Worm (Caenorhabditis elegans) whole organism, mixed stage, embryonic: ENCODE data around the gene acr-7.
A peak's percentile ranks its signal among the peaks of the same experiment; 100 is the strongest.

ENCODE experiments used
- M03D4.4 ChIP-seq: sonication (generic microtip); optimal IDR thresholded peaks from 2 replicates; lab custom pipeline; 2017; ENCODE audit warnings: mild to moderate bottlenecking, missing genetic modification characterization, missing compliant biosample characterization
- bed-3 ChIP-seq: fragments of 200-800 bp; sonication (Bioruptor generic); optimal IDR thresholded peaks from 3 replicates; lab custom pipeline; 2018; ENCODE audit warnings: mild to moderate bottlenecking, missing genetic modification characterization, moderate library complexity, missing compliant biosample characterization
- blmp-1 ChIP-seq: fragments of 150-350 bp; optimal IDR thresholded peaks from 2 replicates; lab custom pipeline; 2014; ENCODE audit warnings: missing biosample characterization, missing genetic modification characterization
- ceh-39 ChIP-seq: fragments of 150-350 bp; optimal IDR thresholded peaks from 2 replicates; lab custom pipeline; 2014; ENCODE audit warnings: missing biosample characterization, missing genetic modification characterization
- ceh-43 ChIP-seq: fragments of 200-800 bp; sonication (Bioruptor generic); optimal IDR thresholded peaks from 2 replicates; lab custom pipeline; 2018; ENCODE audit warnings: mild to moderate bottlenecking, missing genetic modification characterization, moderate library complexity, missing compliant biosample characterization
- ceh-83 ChIP-seq: fragments of 200-800 bp; sonication (Bioruptor generic); optimal IDR thresholded peaks from 2 replicates; lab custom pipeline; 2018; ENCODE audit warnings: mild to moderate bottlenecking, missing genetic modification characterization, missing compliant biosample characterization
- ces-1 ChIP-seq: fragments of 150-350 bp; optimal IDR thresholded peaks from 2 replicates; lab custom pipeline; 2014; ENCODE audit warnings: missing biosample characterization, missing genetic modification reagents, missing genetic modification characterization
- cnd-1 ChIP-seq: fragments of 200-800 bp; sonication (Bioruptor generic); optimal IDR thresholded peaks from 2 replicates; lab custom pipeline; 2018; ENCODE audit warnings: mild to moderate bottlenecking, missing genetic modification characterization, missing compliant biosample characterization
- drap-1 ChIP-seq: fragments of 200-800 bp; sonication (Bioruptor generic); optimal IDR thresholded peaks from 3 replicates; lab custom pipeline; 2018; ENCODE audit warnings: mild to moderate bottlenecking, missing genetic modification characterization, missing compliant biosample characterization
- elt-1 ChIP-seq: sonication (generic microtip); optimal IDR thresholded peaks from 2 replicates; lab custom pipeline; 2017; ENCODE audit warnings: missing genetic modification characterization, mild to moderate bottlenecking, missing compliant biosample characterization, antibody characterized with exemption, moderate library complexity, borderline replicate concordance; ENCODE audit not compliant: insufficient read depth
- elt-3 ChIP-seq: fragments of 150-350 bp; optimal IDR thresholded peaks from 2 replicates; lab custom pipeline; 2014; ENCODE audit warnings: missing biosample characterization, missing genetic modification characterization
- flh-1 ChIP-seq: fragments of 200-800 bp; sonication (Bioruptor generic); optimal IDR thresholded peaks from 2 replicates; lab custom pipeline; 2018; ENCODE audit warnings: mild to moderate bottlenecking, missing genetic modification characterization, moderate library complexity, missing compliant biosample characterization
- ham-2 ChIP-seq: fragments of 200-800 bp; sonication (Bioruptor generic); optimal IDR thresholded peaks from 2 replicates; lab custom pipeline; 2018; ENCODE audit warnings: mild to moderate bottlenecking, missing genetic modification characterization, missing compliant biosample characterization
- hlh-1 ChIP-seq: fragments of 150-350 bp; optimal IDR thresholded peaks from 2 replicates; lab custom pipeline; 2014; ENCODE audit warnings: missing biosample characterization, missing genetic modification reagents, missing genetic modification characterization
- lin-13 ChIP-seq: fragments of 150-350 bp; optimal IDR thresholded peaks from 2 replicates; lab custom pipeline; 2014; ENCODE audit warnings: missing biosample characterization, missing genetic modification characterization
- lin-32 ChIP-seq: fragments of 200-800 bp; sonication (Bioruptor generic); optimal IDR thresholded peaks from 2 replicates; lab custom pipeline; 2018; ENCODE audit warnings: mild to moderate bottlenecking, missing genetic modification characterization, missing compliant biosample characterization
- lsy-2 ChIP-seq: fragments of 150-350 bp; optimal IDR thresholded peaks from 2 replicates; lab custom pipeline; 2014; ENCODE audit warnings: missing biosample characterization, missing genetic modification characterization
- mab-5 ChIP-seq: fragments of 150-350 bp; optimal IDR thresholded peaks from 2 replicates; lab custom pipeline; 2014; ENCODE audit warnings: missing biosample characterization, missing genetic modification characterization
- mep-1 ChIP-seq: fragments of 150-350 bp; optimal IDR thresholded peaks from 2 replicates; lab custom pipeline; 2017; ENCODE audit warnings: missing biosample characterization, missing genetic modification reagents, missing genetic modification characterization, inconsistent platforms
- mls-2 ChIP-seq: sonication (generic microtip); optimal IDR thresholded peaks from 2 replicates; lab custom pipeline; 2016; ENCODE audit warnings: mild to moderate bottlenecking, missing genetic modification characterization, moderate library complexity, missing compliant biosample characterization
- nhr-12 ChIP-seq: fragments of 150-350 bp; optimal IDR thresholded peaks from 2 replicates; lab custom pipeline; 2014; ENCODE audit warnings: missing biosample characterization, missing genetic modification characterization
- nhr-2 ChIP-seq: fragments of 150-350 bp; optimal IDR thresholded peaks from 2 replicates; lab custom pipeline; 2014; ENCODE audit warnings: missing biosample characterization, missing genetic modification characterization
- nhr-237 ChIP-seq: fragments of 150-350 bp; optimal IDR thresholded peaks from 2 replicates; lab custom pipeline; 2014; ENCODE audit warnings: missing biosample characterization, missing genetic modification characterization
- nhr-28 ChIP-seq: fragments of 150-350 bp; optimal IDR thresholded peaks from 2 replicates; lab custom pipeline; 2014; ENCODE audit warnings: missing biosample characterization, missing genetic modification characterization
- nhr-76 ChIP-seq: sonication (generic microtip); optimal IDR thresholded peaks from 2 replicates; lab custom pipeline; 2017; ENCODE audit warnings: missing biosample characterization, missing genetic modification characterization
- pha-4 ChIP-seq: fragments of 150-350 bp; optimal IDR thresholded peaks from 2 replicates; lab custom pipeline; 2018; ENCODE audit warnings: missing biosample characterization, missing genetic modification reagents, missing genetic modification characterization
- sem-2 ChIP-seq: fragments of 200-800 bp; sonication (Bioruptor generic); optimal IDR thresholded peaks from 2 replicates; lab custom pipeline; 2018; ENCODE audit warnings: mild to moderate bottlenecking, missing genetic modification characterization, missing compliant biosample characterization
- snpc-4 ChIP-seq: fragments of 150-350 bp; optimal IDR thresholded peaks from 2 replicates; lab custom pipeline; 2014; ENCODE audit warnings: missing biosample characterization, missing genetic modification characterization
- sptf-1 ChIP-seq: sonication (generic microtip); optimal IDR thresholded peaks from 2 replicates; lab custom pipeline; 2017; ENCODE audit warnings: mild to moderate bottlenecking, missing genetic modification characterization, moderate library complexity, missing compliant biosample characterization
- tbx-8 ChIP-seq: fragments of 200-800 bp; sonication (Bioruptor generic); optimal IDR thresholded peaks from 2 replicates; lab custom pipeline; 2018; ENCODE audit warnings: mild to moderate bottlenecking, missing genetic modification characterization, moderate library complexity, missing compliant biosample characterization
- unc-120 ChIP-seq: sonication (generic microtip); optimal IDR thresholded peaks from 2 replicates; lab custom pipeline; 2017; ENCODE audit warnings: missing genetic modification characterization, missing compliant biosample characterization; ENCODE audit not compliant: poor library complexity, severe bottlenecking
- unc-39 ChIP-seq: fragments of 150-350 bp; optimal IDR thresholded peaks from 2 replicates; lab custom pipeline; 2014; ENCODE audit warnings: missing biosample characterization, missing genetic modification characterization
- unc-62 ChIP-seq: fragments of 150-350 bp; optimal IDR thresholded peaks from 2 replicates; lab custom pipeline; 2014; ENCODE audit warnings: missing biosample characterization, missing genetic modification reagents, missing genetic modification characterization
- zip-8 ChIP-seq: fragments of 150-350 bp; optimal IDR thresholded peaks from 2 replicates; lab custom pipeline; 2014; ENCODE audit warnings: missing biosample characterization, missing genetic modification characterization
- ztf-11 ChIP-seq: fragments of 150-350 bp; optimal IDR thresholded peaks from 2 replicates; lab custom pipeline; 2014; ENCODE audit warnings: missing biosample characterization, missing genetic modification characterization

The acr-7 gene

DNA sequence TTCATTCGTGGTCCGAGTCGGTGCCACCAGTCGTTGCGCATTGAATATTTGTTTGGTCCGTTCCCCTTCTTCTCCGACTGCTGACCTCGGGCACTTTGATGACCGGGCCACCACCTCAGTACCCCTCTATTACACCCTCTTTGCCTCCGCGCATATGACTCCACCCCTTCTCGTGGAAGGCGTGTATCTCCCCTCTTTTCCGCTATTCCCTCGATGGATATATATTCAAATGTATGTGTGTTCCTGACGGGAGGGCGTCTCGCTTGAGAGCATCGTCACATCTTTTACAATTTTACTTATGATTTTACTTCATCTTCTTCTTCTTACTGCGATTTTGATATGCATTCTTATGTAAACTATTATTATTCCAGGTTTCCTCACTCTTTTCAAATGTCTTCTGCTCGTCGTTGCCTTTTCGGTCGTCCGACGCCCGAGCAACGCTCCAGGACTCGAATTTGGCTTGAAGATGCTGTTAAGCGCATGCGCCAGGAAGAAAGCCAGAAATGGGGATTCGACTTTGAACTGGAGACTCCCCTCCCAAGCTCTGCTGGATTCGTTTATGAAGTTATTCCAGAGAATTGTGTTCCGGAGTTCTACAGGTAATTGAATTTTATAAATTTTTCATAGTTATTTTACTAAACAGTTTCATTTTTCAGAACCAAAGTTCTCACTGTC, 38.6 kb downstream of the acr-7 start, which contains the start of gene cki-1:
Gene cki-1 (plus strand): TSS at position 372 of the 675 bp plus-strand sequence.
- TF ChIP-seq ceh-83 (GFP tag; lab: Kevin White, UChicago): no peak
- TF ChIP-seq nhr-2: peak; percentile 98
- TF ChIP-seq mep-1 (tag; lab: Kevin White, UChicago): no peak
- TF ChIP-seq tbx-8: no peak
- peak; percentile 42 for TF ChIP-seq mls-2 (tag; lab: Kevin White, UChicago)
- peak; percentile 29 for TF ChIP-seq drap-1 (GFP tag; lab: Kevin White, UChicago)
- no peak for TF ChIP-seq blmp-1
- no peak for TF ChIP-seq ces-1
- TF ChIP-seq unc-39 (tag; lab: Kevin White, UChicago): no peak
- no peak for TF ChIP-seq cnd-1 (tag; lab: Kevin White, UChicago)
- TF ChIP-seq sptf-1: peak; percentile 77
- no peak for TF ChIP-seq nhr-12 (tag; lab: Kevin White, UChicago)
- TF ChIP-seq unc-120 (tag; lab: Kevin White, UChicago): peak; percentile 49
- no peak for TF ChIP-seq ceh-39 (tag; lab: Kevin White, UChicago)
- no peak for TF ChIP-seq elt-3 (tag; lab: Kevin White, UChicago)
- TF ChIP-seq hlh-1 (tag; lab: Kevin White, UChicago): peak; percentile 54
- no peak for TF ChIP-seq nhr-237 (tag; lab: Kevin White, UChicago)
- TF ChIP-seq M03D4.4 (tag; lab: Kevin White, UChicago): peak; percentile 55
- TF ChIP-seq nhr-28: no peak
- TF ChIP-seq lsy-2: no peak
- TF ChIP-seq ham-2 (GFP tag; lab: Kevin White, UChicago): peak; percentile 3
- no peak for TF ChIP-seq nhr-76
- TF ChIP-seq ceh-43 (GFP tag; lab: Kevin White, UChicago): peak; percentile 15
- TF ChIP-seq lin-32 (GFP tag; lab: Kevin White, UChicago): no peak
- TF ChIP-seq mab-5 (tag; lab: Kevin White, UChicago): no peak
- TF ChIP-seq snpc-4 (tag; lab: Kevin White, UChicago): no peak
- TF ChIP-seq ztf-11 (tag; lab: Kevin White, UChicago): peak; percentile 57
- peak; percentile 25 for TF ChIP-seq pha-4 (tag; lab: Kevin White, UChicago)
- peak; percentile 8 for TF ChIP-seq lin-13 (tag; lab: Kevin White, UChicago)
- peak; percentile 23 for TF ChIP-seq elt-1
- TF ChIP-seq flh-1: no peak
- no peak for TF ChIP-seq zip-8
- no peak for TF ChIP-seq bed-3 (GFP tag; lab: Kevin White, UChicago)
- TF ChIP-seq unc-62 (GFP tag; lab: Kevin White, UChicago): no peak
- TF ChIP-seq sem-2 (GFP tag; lab: Kevin White, UChicago): no peak

ce11 chrII:7810162-7810868, 39.3 kb downstream of the acr-7 start:
- TF ChIP-seq ceh-43 (GFP tag; lab: Kevin White, UChicago) (no peak), ceh-39 (tag; lab: Kevin White, UChicago) (no peak), ces-1 (peak; percentile 7), mls-2 (tag; lab: Kevin White, UChicago) (no peak), drap-1 (GFP tag; lab: Kevin White, UChicago) (no peak), bed-3 (GFP tag; lab: Kevin White, UChicago) (no peak), blmp-1 (no peak), pha-4 (tag; lab: Kevin White, UChicago) (peak; percentile 35), unc-39 (tag; lab: Kevin White, UChicago) (no peak), ztf-11 (tag; lab: Kevin White, UChicago) (peak; percentile 7), unc-62 (GFP tag; lab: Kevin White, UChicago) (no peak), nhr-28 (no peak), lsy-2 (peak; percentile 29), flh-1 (no peak), mep-1 (tag; lab: Kevin White, UChicago) (no peak), M03D4.4 (tag; lab: Kevin White, UChicago) (no peak), sem-2 (GFP tag; lab: Kevin White, UChicago) (no peak)
